Fruit fly (Drosophila melanogaster): Measurements from ENCODE around the gene Wnk.

Wnk gene

dm6 chr3L:21515823-21516715 lies 38.7 kb downstream of the Wnk start, which contains the start of the genes SAK and Cdk12:
Gene SAK, minus strand, starts transcription at chr3L:21515887.
Gene Cdk12, plus strand, starts transcription at chr3L:21516306.
- TF ChIP-seq CG17801 (GFP tag; optimal IDR thresholded peaks at IDR 0.05; ENCODE audit: partially characterized antibody) = peak; percentile 86

dm6 chr3L:21509488-21510122 lies 45.1 kb downstream of the Wnk start:
- TF ChIP-seq CG17801 (GFP tag; optimal IDR thresholded peaks at IDR 0.05; ENCODE audit: partially characterized antibody) = peak; percentile 30

DNA sequence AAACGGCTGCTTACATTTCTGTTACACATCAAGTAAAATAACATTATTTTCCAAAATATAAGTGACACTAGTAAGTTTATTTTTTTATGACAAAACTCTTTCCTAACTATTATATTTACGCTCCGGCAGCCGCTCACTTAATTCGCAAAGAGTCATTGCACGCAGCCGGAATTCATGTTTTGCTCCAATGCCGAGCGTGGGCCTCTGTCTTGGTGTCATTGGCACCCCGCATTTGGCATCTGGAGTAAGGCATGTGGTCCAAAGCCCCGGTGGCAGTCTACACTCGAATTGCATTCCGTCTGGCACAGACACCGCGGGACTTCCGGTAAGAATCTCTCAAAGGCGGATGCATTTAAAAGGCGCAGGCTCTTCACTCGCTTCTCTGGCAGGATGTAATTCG lies 46.1 kb downstream of the Wnk start:
- no peak for TF ChIP-seq CG17801 (GFP tag; optimal IDR thresholded peaks at IDR 0.05; ENCODE audit: partially characterized antibody)

dm6 chr3L:21507955-21508354 lies 46.8 kb downstream of the Wnk start:
- TF ChIP-seq CG17801 (GFP tag; optimal IDR thresholded peaks at IDR 0.05; ENCODE audit: partially characterized antibody) = no peak

DNA sequence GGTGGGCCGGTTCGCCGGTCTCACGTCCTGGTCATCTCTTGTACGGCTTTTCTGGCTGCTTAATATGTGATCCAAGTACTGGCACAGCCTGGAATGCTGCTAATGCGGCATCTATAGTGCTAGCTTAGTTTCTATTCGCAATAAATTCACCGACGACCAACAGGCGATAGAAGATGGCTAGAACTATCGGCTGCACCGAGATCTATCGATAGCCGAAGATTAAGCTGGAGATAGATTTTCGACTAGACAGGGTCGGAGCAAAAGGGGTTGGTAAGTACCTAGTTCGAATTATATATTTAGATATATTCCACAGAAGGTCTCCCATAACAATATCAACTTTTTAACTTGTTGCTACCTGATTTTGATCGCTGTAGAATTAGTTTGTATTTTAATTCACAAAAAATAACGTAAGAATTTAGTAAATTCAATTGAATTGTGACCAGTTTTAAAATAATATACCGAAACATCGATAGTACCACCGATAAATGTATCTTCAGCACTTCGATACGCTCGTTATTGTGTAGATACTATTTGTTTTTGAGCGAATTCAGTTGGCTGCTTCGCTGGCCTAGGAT lies 47.3 kb downstream of the Wnk start, which contains the start of the genes Glg1 and M6:
Gene Glg1 (minus strand): TSS at position 185 of the 575 bp plus-strand sequence.
Gene M6 (plus strand): TSS at position 499 of the 575 bp plus-strand sequence.
- TF ChIP-seq CG17801 (GFP tag; optimal IDR thresholded peaks at IDR 0.05; ENCODE audit: partially characterized antibody) = peak; percentile 39

DNA sequence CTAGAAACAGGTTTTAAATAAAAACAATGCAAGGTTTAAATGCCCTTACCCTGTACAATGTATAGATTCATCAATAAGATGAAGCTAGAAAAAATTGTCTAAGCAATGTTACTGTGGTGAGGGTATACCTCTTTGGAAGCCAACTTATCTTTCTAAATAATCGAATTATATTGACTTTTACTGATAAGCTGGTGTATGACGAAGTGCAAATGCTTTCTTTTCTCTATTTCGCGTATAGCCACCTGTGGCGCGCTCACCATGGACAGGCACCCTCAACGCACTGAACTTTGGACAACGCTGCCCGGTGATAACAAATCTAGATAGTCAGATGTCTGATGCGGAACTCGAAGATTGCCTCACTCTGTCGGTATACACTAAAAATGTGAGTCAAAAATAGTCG lies 52.8 kb downstream of the Wnk start:
- no peak for TF ChIP-seq CG17801 (GFP tag; optimal IDR thresholded peaks at IDR 0.05; ENCODE audit: partially characterized antibody)

- TF ChIP-seq CG17801 (GFP tag; optimal IDR thresholded peaks at IDR 0.05; ENCODE audit: partially characterized antibody) = no peak
Measured at dm6 chr3L:21501172-21501571, 53.6 kb downstream of the Wnk start, which contains the start of gene Est-Q. Gene Est-Q, plus strand, starts transcription at chr3L:21501421.

- TF ChIP-seq CG17801 (GFP tag; optimal IDR thresholded peaks at IDR 0.05; ENCODE audit: partially characterized antibody) = peak; percentile 67
Measured at dm6 chr3L:21496865-21497634, 57.7 kb downstream of the Wnk start, which contains the start of gene Hr78. Gene Hr78, minus strand, starts transcription at chr3L:21497494.

dm6 chr3L:21496502-21496864 lies 58.2 kb downstream of the Wnk start:
- no peak for TF ChIP-seq CG17801 (GFP tag; optimal IDR thresholded peaks at IDR 0.05; ENCODE audit: partially characterized antibody)
